Fruit fly (Drosophila melanogaster): ENCODE data around the gene CG32269.
A peak's percentile ranks its signal among the peaks of the same experiment; 100 is the strongest.

CG32269 gene

dm6 chr3L:3218859-3219258 lies 10.1 kb upstream of the CG32269 start, which contains the start of the genes hob and nSMase (continued):
- TF ChIP-seq Blimp-1 (GFP tag; optimal IDR thresholded peaks at IDR 0.05) = peak; percentile 23
- no peak for TF ChIP-seq chm (GFP tag; IDR thresholded peaks at IDR 0.05)
- no peak for TF ChIP-seq CG12299 (tag; optimal IDR thresholded peaks at IDR 0.05)
- TF ChIP-seq Aef1 (GFP tag; IDR thresholded peaks at IDR 0.05) = no peak
- TF ChIP-seq Sin3A (optimal IDR thresholded peaks at IDR 0.05) = peak; percentile 54
- TF ChIP-seq gem (tag; optimal IDR thresholded peaks at IDR 0.05) = no peak
- TF ChIP-seq scrt (GFP tag; optimal IDR thresholded peaks at IDR 0.05) = no peak
- peak; percentile 43 for TF ChIP-seq CG2120 (GFP tag; optimal IDR thresholded peaks at IDR 0.05)
- TF ChIP-seq CG12219 (GFP tag; optimal IDR thresholded peaks at IDR 0.05) = no peak
- peak; percentile 95 for TF ChIP-seq gfzf (GFP tag; optimal IDR thresholded peaks at IDR 0.05)
- no peak for TF ChIP-seq ro (GFP tag; IDR thresholded peaks at IDR 0.05)
- no peak for TF ChIP-seq gt (GFP tag; IDR thresholded peaks at IDR 0.05)
- TF ChIP-seq CG9876 (GFP tag; optimal IDR thresholded peaks at IDR 0.05) = no peak
- no peak for TF ChIP-seq CG12071 (GFP tag; optimal IDR thresholded peaks at IDR 0.05)
- no peak for TF ChIP-seq CG10147 (GFP tag; optimal IDR thresholded peaks at IDR 0.05)
- TF ChIP-seq CG2116 (GFP tag; optimal IDR thresholded peaks at IDR 0.05) = peak; percentile 97
- TF ChIP-seq CG18764 (GFP tag; optimal IDR thresholded peaks at IDR 0.05) = no peak
- no peak for TF ChIP-seq Hr51 (GFP tag; optimal IDR thresholded peaks at IDR 0.05)
- no peak for TF ChIP-seq sug (tag; optimal IDR thresholded peaks at IDR 0.05)
- no peak for TF ChIP-seq Mad (GFP tag; optimal IDR thresholded peaks at IDR 0.05)
- TF ChIP-seq CG9437 (GFP tag; optimal IDR thresholded peaks at IDR 0.05) = no peak
- no peak for TF ChIP-seq lbe (GFP tag; optimal IDR thresholded peaks at IDR 0.05)
- TF ChIP-seq emc (GFP tag; optimal IDR thresholded peaks at IDR 0.05) = no peak
- peak; percentile 28 for TF ChIP-seq Hsf (GFP tag; optimal IDR thresholded peaks at IDR 0.05)
- no peak for TF ChIP-seq CG18011 (GFP tag; optimal IDR thresholded peaks at IDR 0.05)
- TF ChIP-seq CG17186 (GFP tag; optimal IDR thresholded peaks at IDR 0.05) = peak; percentile 58
- TF ChIP-seq gce (GFP tag; IDR thresholded peaks at IDR 0.05) = no peak
- no peak for TF ChIP-seq CG10565 (GFP tag; optimal IDR thresholded peaks at IDR 0.05)
- TF ChIP-seq NFAT (GFP tag; IDR thresholded peaks at IDR 0.05) = no peak
- peak; percentile 12 for TF ChIP-seq HmgZ (tag; optimal IDR thresholded peaks at IDR 0.05)
- no peak for TF ChIP-seq CG10462 (GFP tag; optimal IDR thresholded peaks at IDR 0.05)
- TF ChIP-seq CG34376 (GFP tag; optimal IDR thresholded peaks at IDR 0.05) = peak; percentile 37
- TF ChIP-seq slp2 (GFP tag; optimal IDR thresholded peaks at IDR 0.05) = no peak
- no peak for TF ChIP-seq CG6689 (GFP tag; IDR thresholded peaks at IDR 0.05)
- TF ChIP-seq CG2875 (GFP tag; optimal IDR thresholded peaks at IDR 0.05) = no peak
- TF ChIP-seq CG8944 (GFP tag; optimal IDR thresholded peaks at IDR 0.05) = no peak
- TF ChIP-seq insv (GFP tag; optimal IDR thresholded peaks at IDR 0.05) = no peak
- no peak for TF ChIP-seq crc (GFP tag; optimal IDR thresholded peaks at IDR 0.05)
- TF ChIP-seq MESR4 (GFP tag; optimal IDR thresholded peaks at IDR 0.05) = no peak
- TF ChIP-seq Gug (GFP tag; IDR thresholded peaks at IDR 0.05) = no peak
- no peak for TF ChIP-seq nerfin-2 (GFP tag; IDR thresholded peaks at IDR 0.05; ENCODE audit: partially characterized antibody)
- TF ChIP-seq CG9797 (GFP tag; optimal IDR thresholded peaks at IDR 0.05) = peak; percentile 83
- TF ChIP-seq CG11504 (tag; optimal IDR thresholded peaks at IDR 0.05) = no peak
- TF ChIP-seq HLHmδ (GFP tag; optimal IDR thresholded peaks at IDR 0.05) = no peak
- TF ChIP-seq aop (GFP tag; IDR thresholded peaks at IDR 0.05) = no peak
- TF ChIP-seq zen (tag; optimal IDR thresholded peaks at IDR 0.05) = no peak
- TF ChIP-seq CG8924 (tag; optimal IDR thresholded peaks at IDR 0.05) = no peak
- no peak for TF ChIP-seq CG14860 (GFP tag; IDR thresholded peaks at IDR 0.05; ENCODE audit: partially characterized antibody)
- TF ChIP-seq bcd (GFP tag; optimal IDR thresholded peaks at IDR 0.05) = no peak
- TF ChIP-seq CG1024 (GFP tag; IDR thresholded peaks at IDR 0.05) = no peak
- TF ChIP-seq br (optimal IDR thresholded peaks at IDR 0.05) = no peak
- no peak for TF ChIP-seq corto (GFP tag; optimal IDR thresholded peaks at IDR 0.05)
